Worm (Caenorhabditis elegans): ENCODE data around the gene nlp-81.

- no peak for TF ChIP-seq med-1 (GFP tag; optimal IDR thresholded peaks at IDR 0.05; ENCODE audit: insufficient read depth)
- no peak for TF ChIP-seq ztf-29 (GFP tag; IDR thresholded peaks at IDR 0.05)
- TF ChIP-seq flt-1 (GFP tag; IDR thresholded peaks at IDR 0.05), result no peak
Observed at ce11 chrIV:3151061-3151460, 24.9 kb downstream of the nlp-81 start, which contains the start of gene T23E1.1.
